Worm (Caenorhabditis elegans): Measurements from ENCODE around the gene W04E12.5.

Gene W04E12.5

DNA sequence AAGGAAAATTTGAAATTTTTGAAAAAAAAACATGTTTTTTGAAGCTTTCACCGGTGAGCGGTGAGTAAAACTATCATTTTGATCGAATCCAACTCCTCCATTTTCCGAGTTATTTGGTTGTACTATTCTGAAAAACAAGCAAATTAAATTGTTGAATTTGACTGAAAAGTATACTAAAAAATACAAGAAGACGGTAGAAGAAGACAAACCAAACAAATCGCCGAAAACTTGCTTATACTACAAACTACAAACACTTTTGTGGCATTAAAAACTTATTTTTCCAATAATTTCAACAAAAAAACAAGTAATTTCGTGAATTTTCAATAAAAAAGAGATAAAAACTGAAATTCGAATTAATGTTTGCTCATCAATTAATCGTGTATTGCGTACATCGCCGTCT, 32.7 kb downstream of the W04E12.5 start, which contains the start of gene fbxa-194:
TSS of gene fbxa-194 (minus strand) at position 101 of the 400 bp plus-strand sequence.
- no peak for TF ChIP-seq hlh-30 (tag; optimal IDR thresholded peaks at IDR 0.05; ENCODE audit: insufficient read depth)
- TF ChIP-seq ama-1 (optimal IDR thresholded peaks at IDR 0.05) = no peak
- no peak for TF ChIP-seq lim-7 (GFP tag; IDR thresholded peaks at IDR 0.05)
- no peak for TF ChIP-seq duxl-1 (tag; optimal IDR thresholded peaks at IDR 0.05; ENCODE audit: poor library complexity)
- no peak for TF ChIP-seq ceh-32 (tag; optimal IDR thresholded peaks at IDR 0.05; ENCODE audit: poor library complexity)

DNA sequence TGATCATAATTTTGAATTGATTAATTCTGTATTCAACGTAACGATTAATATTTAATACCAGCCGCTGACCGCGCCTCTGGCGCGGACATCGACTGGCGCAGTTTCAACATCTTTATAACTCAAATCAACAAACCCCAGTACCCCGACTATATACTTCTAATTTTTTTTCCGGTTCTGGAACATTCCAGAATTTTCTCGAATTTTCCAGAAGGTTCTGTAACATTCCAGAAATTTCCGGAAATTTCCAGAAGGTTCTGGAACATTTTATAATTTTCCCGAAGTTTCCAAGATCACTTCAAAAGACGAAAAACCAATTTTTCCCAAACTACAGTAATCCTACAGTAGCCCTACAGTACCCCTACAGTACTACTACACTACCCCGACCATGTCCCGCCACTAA, 33.3 kb downstream of the W04E12.5 start:
- no peak for TF ChIP-seq madf-9 (GFP tag; conservative IDR thresholded peaks at IDR 0.05)
- no peak for TF ChIP-seq hlh-11 (tag; optimal IDR thresholded peaks at IDR 0.05)
- no peak for TF ChIP-seq ceh-32 (tag; optimal IDR thresholded peaks at IDR 0.05; ENCODE audit: poor library complexity)
- TF ChIP-seq daf-12 (tag; optimal IDR thresholded peaks at IDR 0.05) = no peak
- no peak for TF ChIP-seq mxl-2 (GFP tag; conservative IDR thresholded peaks at IDR 0.05)

DNA sequence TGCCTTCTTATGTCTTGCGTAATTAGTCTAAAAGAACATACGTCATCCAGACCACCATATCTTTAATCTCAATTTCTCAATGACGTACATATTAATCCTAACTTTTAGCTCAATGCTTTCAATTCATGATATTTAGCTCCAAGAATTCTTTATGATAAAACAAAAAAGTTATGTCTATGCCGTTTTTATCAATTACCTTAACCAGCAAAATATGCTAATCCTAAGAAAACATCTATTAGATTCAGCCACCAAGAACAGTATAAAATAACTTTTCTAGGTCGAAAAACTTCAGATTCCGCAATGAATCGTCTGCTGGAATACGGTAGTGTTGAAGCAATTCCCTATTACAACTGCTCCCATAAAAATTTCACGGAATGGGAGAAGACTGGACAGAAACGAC, 37.9 kb downstream of the W04E12.5 start, which contains the start of gene srt-45:
TSS of gene srt-45 (plus strand) at position 301 of the 400 bp plus-strand sequence.
- TF ChIP-seq D1046.2 (GFP tag; IDR thresholded peaks at IDR 0.05) = no peak
- no peak for TF ChIP-seq lin-15B (tag; optimal IDR thresholded peaks at IDR 0.05)
- no peak for TF ChIP-seq daf-8 (GFP tag; IDR thresholded peaks at IDR 0.05)
- TF ChIP-seq fos-1 (tag; optimal IDR thresholded peaks at IDR 0.05) = no peak

DNA sequence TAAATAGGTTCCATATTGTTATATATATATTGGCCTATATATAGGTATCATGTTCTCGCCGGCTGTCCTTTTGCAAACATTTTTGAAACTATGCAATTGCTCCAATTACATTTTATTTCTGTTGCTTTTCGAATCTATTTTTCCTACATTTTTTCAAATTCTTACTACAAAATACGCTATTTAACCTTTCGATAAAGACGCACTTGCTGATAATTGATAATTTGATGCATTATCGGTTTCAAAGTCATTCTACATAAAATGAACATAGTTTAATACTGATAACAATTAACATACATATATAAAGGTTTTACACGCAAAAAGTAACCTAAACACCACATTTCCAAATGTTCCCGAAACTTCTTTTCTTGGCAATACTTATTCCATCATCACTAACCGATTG, 42.4 kb downstream of the W04E12.5 start, which contains the start of gene clec-258:
TSS of gene clec-258 (plus strand) at position 81 of the 400 bp plus-strand sequence.
- no peak for TF ChIP-seq nhr-25 (tag; optimal IDR thresholded peaks at IDR 0.05; ENCODE audit: borderline replicate concordance, insufficient read depth)
- no peak for TF ChIP-seq R02D3.7 (tag; optimal IDR thresholded peaks at IDR 0.05)
- TF ChIP-seq Y48G9A.11 (GFP tag; IDR thresholded peaks at IDR 0.05) = no peak
- peak; percentile 94 for TF ChIP-seq nhr-28 (tag; optimal IDR thresholded peaks at IDR 0.05)
- peak; percentile 77 for TF ChIP-seq pqm-1 (tag; optimal IDR thresholded peaks at IDR 0.05)
- no peak for TF ChIP-seq nhr-102 (tag; optimal IDR thresholded peaks at IDR 0.05)

DNA sequence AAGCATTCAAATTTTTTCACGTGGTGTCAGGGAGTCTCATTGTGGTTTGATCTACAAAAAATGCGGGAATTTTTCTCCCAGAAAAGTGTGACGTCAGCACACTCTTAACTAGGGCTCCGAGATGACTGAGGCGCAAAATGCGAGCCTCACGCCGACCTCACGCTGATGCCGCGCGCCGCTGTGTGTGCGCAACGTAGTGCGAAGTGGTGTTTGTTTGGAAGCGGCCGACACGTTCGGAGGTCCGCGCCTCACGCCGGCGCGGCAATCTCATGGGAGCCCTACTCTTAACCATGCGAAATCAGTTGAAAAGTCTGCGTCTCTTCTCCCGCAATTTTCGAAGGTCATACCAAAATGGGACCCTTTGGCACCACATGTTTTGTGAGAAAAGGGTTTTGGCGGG, 44.3 kb downstream of the W04E12.5 start:
- TF ChIP-seq hif-1 (tag; optimal IDR thresholded peaks at IDR 0.05) = no peak
- TF ChIP-seq ZK337.2 (GFP tag; IDR thresholded peaks at IDR 0.05) = no peak
- peak; percentile 81 for TF ChIP-seq set-16 (GFP tag; IDR thresholded peaks at IDR 0.05)
- TF ChIP-seq saeg-2 (GFP tag; IDR thresholded peaks at IDR 0.05) = no peak
- TF ChIP-seq tag-97 (GFP tag; IDR thresholded peaks at IDR 0.05) = no peak
- no peak for TF ChIP-seq D1046.2 (GFP tag; IDR thresholded peaks at IDR 0.05)

DNA sequence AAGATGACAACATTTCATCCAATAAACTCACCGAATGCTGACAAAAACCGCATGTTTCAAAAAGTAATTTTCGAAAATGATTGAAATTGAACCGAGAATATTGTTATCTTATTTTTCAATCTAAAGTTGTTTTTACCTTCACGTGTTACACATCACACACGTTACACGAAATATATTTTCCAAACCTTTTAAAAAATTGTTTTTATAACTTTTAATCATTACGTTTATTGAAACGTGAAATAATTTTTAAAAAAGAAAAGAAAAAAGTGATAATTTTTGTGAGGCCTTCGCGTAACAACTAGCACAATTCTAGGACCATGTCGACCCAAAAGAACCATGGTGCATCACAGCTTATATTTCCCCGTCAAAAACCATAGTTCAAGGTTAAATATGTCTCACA, 49.0 kb downstream of the W04E12.5 start, which contains the start of gene M162.7:
TSS of gene M162.7 (minus strand) at position 101 of the 400 bp plus-strand sequence.
- TF ChIP-seq ama-1 (optimal IDR thresholded peaks at IDR 0.05) = no peak
- TF ChIP-seq lin-13 (GFP tag; optimal IDR thresholded peaks at IDR 0.05) = no peak
- no peak for TF ChIP-seq php-3 (GFP tag; IDR thresholded peaks at IDR 0.05)
- no peak for TF ChIP-seq ceh-44 (GFP tag; IDR thresholded peaks at IDR 0.05)
- TF ChIP-seq fkh-10 (GFP tag; optimal IDR thresholded peaks at IDR 0.05) = no peak
- no peak for TF ChIP-seq attf-4 (tag; optimal IDR thresholded peaks at IDR 0.05)
- TF ChIP-seq aly-2 (tag; optimal IDR thresholded peaks at IDR 0.05) = no peak
- no peak for TF ChIP-seq madf-5 (GFP tag; IDR thresholded peaks at IDR 0.05)
- no peak for TF ChIP-seq nhr-10 (tag; optimal IDR thresholded peaks at IDR 0.05)
- TF ChIP-seq mdl-1 (tag; optimal IDR thresholded peaks at IDR 0.05) = no peak
